Fruit fly (Drosophila melanogaster) whole organism, embryonic: Measurements from ENCODE around the gene MICAL-like.
A peak's percentile ranks its signal among the peaks of the same experiment; 100 is the strongest.

Experiments
- ATbp ChIP-seq: fragments of 200-800 bp; sonication (Bioruptor generic); optimal IDR thresholded peaks from 2 replicates; lab custom pipeline; 2017; ENCODE audit warnings: missing biosample characterization, mild to moderate bottlenecking, missing genetic modification characterization, missing genetic modification reagents
- Adf1 ChIP-seq: fragments of 200-800 bp; sonication (Bioruptor generic); IDR thresholded peaks from 2 replicates; pipeline ENCODE4 v1.3.6; 2022; ENCODE audit warnings: missing biosample characterization, missing genetic modification characterization
- Antp ChIP-seq: fragments of 200-800 bp; sonication (Bioruptor generic); optimal IDR thresholded peaks from 3 replicates; lab custom pipeline; 2016; ENCODE audit warnings: missing biosample characterization, missing genetic modification characterization
- Atf3 ChIP-seq: fragments of 200-800 bp; sonication (Bioruptor generic); optimal IDR thresholded peaks from 3 replicates; lab custom pipeline; 2016; ENCODE audit warnings: missing biosample characterization, missing genetic modification characterization
- B-H1 ChIP-seq: fragments of 200-800 bp; sonication (Bioruptor generic); IDR thresholded peaks from 3 replicates; pipeline ENCODE4 v1.3.6; 2022; ENCODE audit warnings: missing biosample characterization, missing genetic modification characterization
- CG11695 ChIP-seq: fragments of 200-800 bp; sonication (Bioruptor generic); IDR thresholded peaks from 3 replicates; pipeline ENCODE4 v1.3.6; 2022; ENCODE audit warnings: missing biosample characterization, missing genetic modification characterization
- CG11696 ChIP-seq: fragments of 200-800 bp; sonication (Bioruptor generic); IDR thresholded peaks from 2 replicates; pipeline ENCODE4 v1.3.6; 2022; ENCODE audit warnings: missing biosample characterization, missing genetic modification characterization
- CG13123 ChIP-seq: fragments of 200-800 bp; sonication (Bioruptor generic); optimal IDR thresholded peaks from 2 replicates; lab custom pipeline; 2016; ENCODE audit warnings: missing biosample characterization, missing genetic modification characterization
- CG13624 ChIP-seq: fragments of 200-800 bp; sonication (Bioruptor generic); optimal IDR thresholded peaks from 2 replicates; lab custom pipeline; 2016; ENCODE audit warnings: missing biosample characterization, missing genetic modification characterization
- CG13775 ChIP-seq: fragments of 200-800 bp; sonication (Bioruptor generic); optimal IDR thresholded peaks from 3 replicates; lab custom pipeline; 2017; ENCODE audit warnings: missing biosample characterization, mild to moderate bottlenecking, missing genetic modification characterization
- CG14050 ChIP-seq: fragments of 200-800 bp; sonication (Bioruptor generic); IDR thresholded peaks from 3 replicates; pipeline ENCODE4 v1.3.6; 2022; ENCODE audit warnings: missing biosample characterization, missing genetic modification characterization
- CG14710 ChIP-seq: fragments of 200-800 bp; sonication (Bioruptor generic); optimal IDR thresholded peaks from 3 replicates; lab custom pipeline; 2019; ENCODE audit warnings: missing biosample characterization, mild to moderate bottlenecking, missing genetic modification characterization, moderate library complexity
- CG15269 ChIP-seq: fragments of 200-800 bp; sonication (Bioruptor generic); optimal IDR thresholded peaks from 2 replicates; lab custom pipeline; 2018; ENCODE audit warnings: missing biosample characterization, mild to moderate bottlenecking, missing genetic modification characterization, moderate library complexity
- CG15696 ChIP-seq: fragments of 200-800 bp; sonication (Bioruptor generic); optimal IDR thresholded peaks from 2 replicates; lab custom pipeline; 2019; ENCODE audit warnings: missing biosample characterization, mild to moderate bottlenecking, missing genetic modification characterization, moderate library complexity
- CG16779 ChIP-seq: fragments of 200-800 bp; sonication (Bioruptor generic); IDR thresholded peaks from 2 replicates; pipeline ENCODE4 v1.3.6; 2022; ENCODE audit warnings: missing biosample characterization, missing genetic modification characterization
- CG16863 ChIP-seq: fragments of 200-800 bp; sonication (Bioruptor generic); optimal IDR thresholded peaks from 3 replicates; lab custom pipeline; 2016; ENCODE audit warnings: missing biosample characterization, missing genetic modification characterization
- CG17186 ChIP-seq: fragments of 200-800 bp; sonication (Bioruptor generic); optimal IDR thresholded peaks from 3 replicates; lab custom pipeline; 2017; ENCODE audit warnings: missing biosample characterization, missing genetic modification reagents, missing genetic modification characterization
- CG17359 ChIP-seq: fragments of 200-800 bp; sonication (Bioruptor generic); optimal IDR thresholded peaks from 3 replicates; lab custom pipeline; 2018; ENCODE audit warnings: missing biosample characterization, mild to moderate bottlenecking, missing genetic modification characterization, moderate library complexity
- CG17385 ChIP-seq: fragments of 200-800 bp; sonication (Bioruptor generic); optimal IDR thresholded peaks from 3 replicates; lab custom pipeline; 2018; ENCODE audit warnings: missing biosample characterization, mild to moderate bottlenecking, missing genetic modification characterization
- CG2129 ChIP-seq: fragments of 200-800 bp; sonication (Bioruptor generic); IDR thresholded peaks from 2 replicates; pipeline ENCODE4 v1.3.6; 2022; ENCODE audit warnings: missing biosample characterization, missing genetic modification characterization; ENCODE audit not compliant: partially characterized antibody
- CG31365 ChIP-seq: fragments of 200-800 bp; sonication (Bioruptor generic); optimal IDR thresholded peaks from 2 replicates; lab custom pipeline; 2018; ENCODE audit warnings: missing biosample characterization, mild to moderate bottlenecking, missing genetic modification characterization
- CG31388 ChIP-seq: fragments of 200-800 bp; sonication (Bioruptor generic); optimal IDR thresholded peaks from 2 replicates; lab custom pipeline; 2016; ENCODE audit warnings: missing biosample characterization, missing genetic modification characterization
- CG32532 ChIP-seq: fragments of 200-800 bp; sonication (Bioruptor generic); IDR thresholded peaks from 2 replicates; pipeline ENCODE4 v1.3.6; 2022; ENCODE audit warnings: missing biosample characterization, missing genetic modification characterization
- CG4424 ChIP-seq: fragments of 200-800 bp; sonication (Bioruptor generic); optimal IDR thresholded peaks from 3 replicates; lab custom pipeline; 2016; ENCODE audit warnings: missing biosample characterization, missing genetic modification characterization
- CG6272 ChIP-seq: fragments of 200-800 bp; sonication (Bioruptor generic); IDR thresholded peaks from 2 replicates; pipeline ENCODE4 v1.3.6; 2022; ENCODE audit warnings: missing biosample characterization, missing genetic modification characterization
- CG7357 ChIP-seq: fragments of 200-800 bp; sonication (Bioruptor generic); IDR thresholded peaks from 3 replicates; pipeline ENCODE4 v1.3.6; 2022; ENCODE audit warnings: missing biosample characterization, missing genetic modification characterization
- CG7987 ChIP-seq: fragments of 200-800 bp; sonication (Bioruptor generic); optimal IDR thresholded peaks from 2 replicates; lab custom pipeline; 2018; ENCODE audit warnings: missing biosample characterization, mild to moderate bottlenecking, missing genetic modification characterization, moderate library complexity
- CG8089 ChIP-seq: fragments of 200-800 bp; sonication (Bioruptor generic); optimal IDR thresholded peaks from 3 replicates; lab custom pipeline; 2016; ENCODE audit warnings: missing biosample characterization, missing genetic modification characterization
- CG8765 ChIP-seq: fragments of 200-800 bp; sonication (Bioruptor generic); IDR thresholded peaks from 2 replicates; pipeline ENCODE4 v1.3.6; 2022; ENCODE audit warnings: missing biosample characterization, missing genetic modification characterization
- Elba2 ChIP-seq: fragments of 200-800 bp; sonication (Bioruptor generic); optimal IDR thresholded peaks from 3 replicates; lab custom pipeline; 2016; ENCODE audit warnings: missing biosample characterization, missing genetic modification characterization
- Fer2 ChIP-seq: fragments of 200-800 bp; sonication (Bioruptor generic); optimal IDR thresholded peaks from 2 replicates; lab custom pipeline; 2018; ENCODE audit warnings: missing biosample characterization, mild to moderate bottlenecking, missing genetic modification characterization, moderate library complexity
- Hr51 ChIP-seq, 2 experiments: fragments of 200-800 bp; sonication (Bioruptor generic); optimal IDR thresholded peaks; 2 replicates in 1 of 2; 3 replicates in 1 of 2; lab custom pipeline; 2016 to 2018; ENCODE audit warnings: missing biosample characterization in 2 of 2, missing genetic modification characterization in 2 of 2, mild to moderate bottlenecking in 1 of 2, moderate library complexity in 1 of 2
- Kr ChIP-seq: fragments of 200-800 bp; sonication (Bioruptor generic); optimal IDR thresholded peaks from 2 replicates; lab custom pipeline; 2017; ENCODE audit warnings: missing biosample characterization, mild to moderate bottlenecking, missing genetic modification characterization
- Mad ChIP-seq: fragments of 200-800 bp; sonication (Bioruptor generic); optimal IDR thresholded peaks from 2 replicates; lab custom pipeline; 2016; ENCODE audit warnings: missing biosample characterization, missing genetic modification characterization
- NK7.1 ChIP-seq: fragments of 200-800 bp; sonication (Bioruptor generic); optimal IDR thresholded peaks from 3 replicates; lab custom pipeline; 2016; ENCODE audit warnings: missing biosample characterization, missing genetic modification characterization
- YL-1 ChIP-seq: fragments of 200-800 bp; sonication (Bioruptor generic); optimal IDR thresholded peaks from 3 replicates; lab custom pipeline; 2017; ENCODE audit warnings: missing biosample characterization, mild to moderate bottlenecking, missing genetic modification characterization
- aop ChIP-seq: fragments of 200-800 bp; sonication (Bioruptor generic); IDR thresholded peaks from 2 replicates; pipeline ENCODE4 v1.3.6; 2022; ENCODE audit warnings: missing biosample characterization, missing genetic modification characterization
- ap ChIP-seq: fragments of 200-800 bp; sonication (Bioruptor generic); IDR thresholded peaks from 2 replicates; pipeline ENCODE4 v1.3.6; 2022; ENCODE audit warnings: missing biosample characterization, missing genetic modification characterization
- caup ChIP-seq: fragments of 200-800 bp; sonication (Bioruptor generic); optimal IDR thresholded peaks from 3 replicates; lab custom pipeline; 2017; ENCODE audit warnings: missing biosample characterization, mild to moderate bottlenecking, missing genetic modification characterization, moderate library complexity; ENCODE audit not compliant: severe bottlenecking
- chif ChIP-seq, 2 experiments: fragments of 200-800 bp; sonication (Bioruptor generic); optimal IDR thresholded peaks; 3 replicates each; lab custom pipeline; 2016; ENCODE audit warnings: missing biosample characterization in 2 of 2, missing genetic modification characterization in 2 of 2
- crc ChIP-seq: fragments of 200-800 bp; sonication (Bioruptor generic); optimal IDR thresholded peaks from 2 replicates; lab custom pipeline; 2016; ENCODE audit warnings: missing biosample characterization, missing genetic modification characterization
- ems ChIP-seq: fragments of 200-800 bp; sonication (Bioruptor generic); optimal IDR thresholded peaks from 3 replicates; lab custom pipeline; 2016; ENCODE audit warnings: missing biosample characterization, missing genetic modification characterization
- esg ChIP-seq: fragments of 200-800 bp; sonication (Bioruptor generic); conservative IDR thresholded peaks from 2 replicates; pipeline ENCODE4 v1.3.6; 2022; ENCODE audit warnings: missing biosample characterization, missing genetic modification characterization
- ewg ChIP-seq: fragments of 200-800 bp; sonication (Bioruptor generic); optimal IDR thresholded peaks from 3 replicates; lab custom pipeline; 2017; ENCODE audit warnings: mild to moderate bottlenecking, missing biosample characterization, missing genetic modification reagents, missing genetic modification characterization
- nau ChIP-seq: fragments of 200-800 bp; sonication (Bioruptor generic); optimal IDR thresholded peaks from 3 replicates; lab custom pipeline; 2017; ENCODE audit warnings: missing biosample characterization, mild to moderate bottlenecking, missing genetic modification characterization, missing genetic modification reagents
- nerfin-1 ChIP-seq: fragments of 200-800 bp; sonication (Bioruptor generic); optimal IDR thresholded peaks from 3 replicates; lab custom pipeline; 2019; ENCODE audit warnings: missing biosample characterization, mild to moderate bottlenecking, missing genetic modification characterization, moderate library complexity
- nom ChIP-seq: fragments of 200-800 bp; sonication (Bioruptor generic); optimal IDR thresholded peaks from 2 replicates; lab custom pipeline; 2017; ENCODE audit warnings: missing biosample characterization, missing genetic modification characterization, mild to moderate bottlenecking, moderate library complexity, missing genetic modification reagents
- pita ChIP-seq: fragments of 200-800 bp; sonication (Bioruptor generic); optimal IDR thresholded peaks from 2 replicates; lab custom pipeline; 2017; ENCODE audit warnings: missing biosample characterization, mild to moderate bottlenecking, missing genetic modification characterization
- tx ChIP-seq: fragments of 200-800 bp; sonication (Bioruptor generic); optimal IDR thresholded peaks from 2 replicates; lab custom pipeline; 2016; ENCODE audit warnings: missing biosample characterization, missing genetic modification characterization
- vvl ChIP-seq: fragments of 200-800 bp; sonication (Bioruptor generic); IDR thresholded peaks from 2 replicates; pipeline ENCODE4 v1.3.6; 2022; ENCODE audit warnings: missing biosample characterization, missing genetic modification characterization

The MICAL-like gene

DNA sequence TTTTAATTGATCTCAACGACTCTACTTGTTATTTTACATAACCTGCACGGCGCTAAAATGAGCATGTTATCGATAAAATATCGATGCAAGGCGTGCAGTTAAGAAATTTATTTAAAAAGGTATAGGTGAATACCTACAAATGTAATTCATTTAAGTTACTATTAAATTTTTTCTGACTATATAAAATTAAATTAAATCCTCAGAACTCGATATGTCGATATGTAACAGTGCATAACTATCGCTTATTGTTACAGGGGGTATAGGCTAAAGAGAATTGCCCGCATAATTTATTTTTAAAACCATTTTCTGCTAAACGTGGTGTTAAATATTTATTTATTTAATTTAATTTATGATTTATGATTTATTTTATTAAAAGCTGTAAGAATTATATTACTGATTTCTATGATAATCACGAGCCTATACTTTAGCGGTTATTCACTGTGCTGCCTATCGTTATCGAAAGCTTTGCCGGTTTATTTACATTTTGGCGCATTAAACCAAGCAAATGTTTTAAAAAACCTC lies 2.7 kb upstream of the MICAL-like start, which contains the start of the genes mRpL20 and Icmt (continued):
- TF ChIP-seq CG14710 (tag; lab: Kevin White, UChicago), result peak; percentile 80
- TF ChIP-seq CG16779 (GFP tag; lab: Robert Waterston, UW), result peak; percentile 89
- no peak for TF ChIP-seq Elba2 (GFP tag; lab: Kevin White, UChicago)
- peak; percentile 91 for TF ChIP-seq CG17359 (tag; lab: Kevin White, UChicago)
- peak; percentile 90 for TF ChIP-seq B-H1 (GFP tag; lab: Robert Waterston, UW)
- TF ChIP-seq CG11695 (GFP tag; lab: Robert Waterston, UW), result peak; percentile 97
- no peak for TF ChIP-seq CG8089 (GFP tag; lab: Kevin White, UChicago)
- peak; percentile 60 for TF ChIP-seq Fer2 (tag; lab: Kevin White, UChicago)
- TF ChIP-seq Antp, result peak; percentile 56
- peak; percentile 95 for TF ChIP-seq CG14050 (GFP tag; lab: Robert Waterston, UW)
- TF ChIP-seq CG11696 (GFP tag; lab: Robert Waterston, UW), result peak; percentile 87
- TF ChIP-seq ems (GFP tag; lab: Kevin White, UChicago), result peak; percentile 73
- peak; percentile 66 for TF ChIP-seq nom (GFP tag; lab: Kevin White, UChicago)
- peak; percentile 86 for TF ChIP-seq caup (GFP tag; lab: Kevin White, UChicago)
- TF ChIP-seq nau (GFP tag; lab: Kevin White, UChicago), result peak; percentile 59
- peak; percentile 83 for TF ChIP-seq ewg (GFP tag; lab: Kevin White, UChicago)
- TF ChIP-seq Mad, result peak; percentile 41
- peak; percentile 66 for TF ChIP-seq CG15696 (tag; lab: Kevin White, UChicago)
- TF ChIP-seq YL-1 (GFP tag; lab: Kevin White, UChicago), result peak; percentile 63
- peak; percentile 86 for TF ChIP-seq ap
- no peak for TF ChIP-seq CG17186 (GFP tag; lab: Kevin White, UChicago)
- peak; percentile 98 for TF ChIP-seq CG32532 (GFP tag; lab: Robert Waterston, UW)
- TF ChIP-seq CG13123, result peak; percentile 80
- peak; percentile 28; the same call in 1 of the 2 replicates for TF ChIP-seq CG2129 (GFP tag; lab: Robert Waterston, UW)
- TF ChIP-seq nerfin-1, result peak; percentile 79
- no peak for TF ChIP-seq Kr (GFP tag; lab: Kevin White, UChicago)
- TF ChIP-seq Adf1 (GFP tag; lab: Robert Waterston, UW), result peak; percentile 82
- TF ChIP-seq CG17385 (GFP tag; lab: Kevin White, UChicago), result peak; percentile 91
- peak; percentile 10 for TF ChIP-seq Atf3 (GFP tag; lab: Kevin White, UChicago)
- 0 out of 2 replicates have a peak, but pooled peaks have one; percentile 52 for TF ChIP-seq aop (GFP tag; lab: Robert Waterston, UW)
- peak; percentile 89 for TF ChIP-seq esg
- TF ChIP-seq Hr51 (GFP tag; optimal IDR thresholded peaks at IDR 0.05; lab: Kevin White, UChicago), result peak; percentile 42 to 96
- peak; percentile 98 for TF ChIP-seq CG6272 (GFP tag; lab: Robert Waterston, UW)
- TF ChIP-seq tx (GFP tag; lab: Kevin White, UChicago), result peak; percentile 41
- TF ChIP-seq vvl (GFP tag; lab: Robert Waterston, UW), result peak; percentile 98
- TF ChIP-seq CG7987, result peak; percentile 28
- peak; percentile 82 for TF ChIP-seq CG4424
- TF ChIP-seq CG13624 (GFP tag; lab: Kevin White, UChicago), result peak; percentile 33
- TF ChIP-seq pita (GFP tag; lab: Kevin White, UChicago), result no peak
- TF ChIP-seq CG31388 (GFP tag; lab: Kevin White, UChicago), result peak; percentile 8
- TF ChIP-seq chif (GFP tag; optimal IDR thresholded peaks at IDR 0.05; lab: Kevin White, UChicago), result peak in 1 of 2 experiments; percentile 45
- peak; percentile 87 for TF ChIP-seq ATbp (GFP tag; lab: Kevin White, UChicago)
- TF ChIP-seq CG13775, result peak; percentile 89
- TF ChIP-seq CG15269, result peak; percentile 97
- TF ChIP-seq crc, result no peak
- TF ChIP-seq CG31365 (tag; lab: Kevin White, UChicago), result peak; percentile 1
- peak; percentile 88 for TF ChIP-seq CG7357 (GFP tag; lab: Robert Waterston, UW)
- peak; percentile 27 for TF ChIP-seq CG16863
- TF ChIP-seq NK7.1, result no peak
- TF ChIP-seq CG8765 (GFP tag; lab: Robert Waterston, UW), result peak; percentile 92
